Worm (Caenorhabditis elegans): ENCODE measurements around the gene clec-208.

DNA sequence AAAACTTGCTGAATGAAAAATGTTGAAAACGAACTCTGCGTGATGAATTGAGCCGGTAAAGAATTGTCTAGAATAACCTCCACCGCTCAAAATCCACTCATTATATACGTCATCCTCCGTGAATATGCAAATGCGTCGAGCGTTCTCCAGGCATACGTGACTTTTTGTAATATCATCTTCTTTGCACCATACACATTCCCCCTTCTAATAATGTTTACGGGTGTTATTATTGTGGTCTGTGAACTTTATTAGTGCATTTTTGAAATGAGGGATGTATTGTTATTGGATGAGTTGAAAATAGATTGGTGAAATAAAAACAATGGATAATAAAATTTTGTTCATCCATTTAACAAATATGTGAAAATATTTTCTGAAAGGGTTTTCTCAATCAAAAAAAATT, 42.2 kb downstream of the clec-208 start, which contains the start of gene F22F7.7:
- TF ChIP-seq F37B4.10 (GFP tag; IDR thresholded peaks at IDR 0.05) = no peak
- no peak for TF ChIP-seq snpc-4 (GFP tag; optimal IDR thresholded peaks at IDR 0.05)
- TF ChIP-seq snpc-4 (tag; optimal IDR thresholded peaks at IDR 0.05) = no peak
- TF ChIP-seq rpc-1 (optimal IDR thresholded peaks at IDR 0.05) = no peak
- no peak for TF ChIP-seq rpc-1 (tag; optimal IDR thresholded peaks at IDR 0.05)
- no peak for TF ChIP-seq rec-8 (tag; optimal IDR thresholded peaks at IDR 0.05)
- TF ChIP-seq madf-8 (GFP tag; conservative IDR thresholded peaks at IDR 0.05) = no peak
- no peak for TF ChIP-seq D2030.7 (GFP tag; IDR thresholded peaks at IDR 0.05)
- TF ChIP-seq pha-4 (tag; optimal IDR thresholded peaks at IDR 0.05) = no peak
- TF ChIP-seq B0035.1 (tag; optimal IDR thresholded peaks at IDR 0.05) = no peak
- TF ChIP-seq F33H1.4 (GFP tag; IDR thresholded peaks at IDR 0.05) = no peak
- TF ChIP-seq unc-130 (GFP tag; optimal IDR thresholded peaks at IDR 0.05) = no peak
- no peak for TF ChIP-seq Y67H2A.10 (GFP tag; conservative IDR thresholded peaks at IDR 0.05)
- no peak for TF ChIP-seq mes-4 (tag; optimal IDR thresholded peaks at IDR 0.05)
- TF ChIP-seq snpc-1.1 (tag; optimal IDR thresholded peaks at IDR 0.05; ENCODE audit: insufficient read depth) = no peak
- TF ChIP-seq hlh-26 (GFP tag; conservative IDR thresholded peaks at IDR 0.05) = no peak

All from whole organism, young adult.